Fruit fly (Drosophila melanogaster): ENCODE results near the gene CG34241.

Gene CG34241

dm6 chr3L:12124975-12125374 lies 2.8 kb upstream of the CG34241 start, which contains the start of gene yps:
Gene yps (minus strand): TSS chr3L:12125150.
- TF ChIP-seq Myc (optimal IDR thresholded peaks at IDR 0.05) (no peak), Sin3A (optimal IDR thresholded peaks at IDR 0.05) (no peak), insv (optimal IDR thresholded peaks at IDR 0.05) (no peak), h (optimal IDR thresholded peaks at IDR 0.05) (no peak), ttk (optimal IDR thresholded peaks at IDR 0.05) (no peak), psq (optimal IDR thresholded peaks at IDR 0.05) (no peak)

dm6 chr3L:12129111-12129510 lies 1.3 kb downstream of the CG34241 start, which contains the start of gene Lsp2:
Gene Lsp2 (plus strand): TSS chr3L:12129393.
- TF ChIP-seq insv (optimal IDR thresholded peaks at IDR 0.05) (no peak), h (optimal IDR thresholded peaks at IDR 0.05) (no peak), Myc (optimal IDR thresholded peaks at IDR 0.05) (no peak), psq (optimal IDR thresholded peaks at IDR 0.05) (no peak), Sin3A (optimal IDR thresholded peaks at IDR 0.05) (no peak), ttk (optimal IDR thresholded peaks at IDR 0.05) (no peak)

- TF ChIP-seq Sin3A (optimal IDR thresholded peaks at IDR 0.05) (no peak), ttk (optimal IDR thresholded peaks at IDR 0.05) (no peak), Myc (optimal IDR thresholded peaks at IDR 0.05) (no peak), h (optimal IDR thresholded peaks at IDR 0.05) (no peak), insv (optimal IDR thresholded peaks at IDR 0.05) (no peak), psq (optimal IDR thresholded peaks at IDR 0.05) (no peak)
Measured at dm6 chr3L:12131918-12132317, 4.1 kb downstream of the CG34241 start, which contains the start of gene DEF8. Gene DEF8 (plus strand): TSS chr3L:12132146.

- TF ChIP-seq Myc (optimal IDR thresholded peaks at IDR 0.05): no peak
- no peak for TF ChIP-seq psq (optimal IDR thresholded peaks at IDR 0.05)
- TF ChIP-seq Sin3A (optimal IDR thresholded peaks at IDR 0.05): no peak
- no peak for TF ChIP-seq ttk (optimal IDR thresholded peaks at IDR 0.05)
- no peak for TF ChIP-seq insv (optimal IDR thresholded peaks at IDR 0.05)
- no peak for TF ChIP-seq h (optimal IDR thresholded peaks at IDR 0.05)
Measured at dm6 chr3L:12136630-12137029, 8.9 kb downstream of the CG34241 start, which contains the start of the genes CG5645 and Atg12. Gene CG5645 (minus strand): TSS chr3L:12136706. Gene Atg12 (plus strand): TSS chr3L:12136967.

- no peak for TF ChIP-seq insv (optimal IDR thresholded peaks at IDR 0.05)
- TF ChIP-seq psq (optimal IDR thresholded peaks at IDR 0.05): no peak
- TF ChIP-seq h (optimal IDR thresholded peaks at IDR 0.05): no peak
- TF ChIP-seq Sin3A (optimal IDR thresholded peaks at IDR 0.05): no peak
- TF ChIP-seq Myc (optimal IDR thresholded peaks at IDR 0.05): no peak
- TF ChIP-seq ttk (optimal IDR thresholded peaks at IDR 0.05): no peak
Measured at dm6 chr3L:12138113-12138899, 10.5 kb downstream of the CG34241 start, which contains the start of the genes ND-SGDH and RhoGAP68F. Gene ND-SGDH (minus strand): TSS chr3L:12138584. Gene RhoGAP68F (plus strand): TSS chr3L:12138868.

dm6 chr3L:12139232-12139698 lies 11.5 kb downstream of the CG34241 start:
- TF ChIP-seq Myc (optimal IDR thresholded peaks at IDR 0.05): no peak
- TF ChIP-seq insv (optimal IDR thresholded peaks at IDR 0.05): no peak
- TF ChIP-seq Sin3A (optimal IDR thresholded peaks at IDR 0.05): no peak
- TF ChIP-seq psq (optimal IDR thresholded peaks at IDR 0.05): no peak
- TF ChIP-seq h (optimal IDR thresholded peaks at IDR 0.05): no peak
- no peak for TF ChIP-seq ttk (optimal IDR thresholded peaks at IDR 0.05)

- TF ChIP-seq Myc (optimal IDR thresholded peaks at IDR 0.05) (no peak), psq (optimal IDR thresholded peaks at IDR 0.05) (no peak), ttk (optimal IDR thresholded peaks at IDR 0.05) (no peak), Sin3A (optimal IDR thresholded peaks at IDR 0.05) (no peak), h (optimal IDR thresholded peaks at IDR 0.05) (no peak), insv (optimal IDR thresholded peaks at IDR 0.05) (no peak)
Measured at dm6 chr3L:12145709-12146694, 18.2 kb downstream of the CG34241 start, which contains the start of the genes eIF3l and Nrx-IV. Gene eIF3l (minus strand): TSS chr3L:12146097. Gene Nrx-IV (plus strand): TSS chr3L:12146519.

- TF ChIP-seq insv (optimal IDR thresholded peaks at IDR 0.05): no peak
- no peak for TF ChIP-seq psq (optimal IDR thresholded peaks at IDR 0.05)
- no peak for TF ChIP-seq Sin3A (optimal IDR thresholded peaks at IDR 0.05)
- TF ChIP-seq h (optimal IDR thresholded peaks at IDR 0.05): no peak
- no peak for TF ChIP-seq ttk (optimal IDR thresholded peaks at IDR 0.05)
- no peak for TF ChIP-seq Myc (optimal IDR thresholded peaks at IDR 0.05)
Measured at dm6 chr3L:12146970-12147369, 19.2 kb downstream of the CG34241 start.

- TF ChIP-seq Sin3A (optimal IDR thresholded peaks at IDR 0.05) (no peak), ttk (optimal IDR thresholded peaks at IDR 0.05) (no peak), h (optimal IDR thresholded peaks at IDR 0.05) (no peak), Myc (optimal IDR thresholded peaks at IDR 0.05) (no peak), insv (optimal IDR thresholded peaks at IDR 0.05) (no peak), psq (optimal IDR thresholded peaks at IDR 0.05) (no peak)
Measured at dm6 chr3L:12149024-12149423, 21.2 kb downstream of the CG34241 start, which contains the start of gene CG32099. Gene CG32099 (plus strand): TSS chr3L:12149273.

dm6 chr3L:12162156-12162682 lies 34.4 kb downstream of the CG34241 start:
- TF ChIP-seq ttk (optimal IDR thresholded peaks at IDR 0.05): no peak
- TF ChIP-seq Myc (optimal IDR thresholded peaks at IDR 0.05): no peak
- TF ChIP-seq h (optimal IDR thresholded peaks at IDR 0.05): no peak
- TF ChIP-seq psq (optimal IDR thresholded peaks at IDR 0.05): no peak
- no peak for TF ChIP-seq Sin3A (optimal IDR thresholded peaks at IDR 0.05)
- TF ChIP-seq insv (optimal IDR thresholded peaks at IDR 0.05): no peak

dm6 chr3L:12163082-12163481 lies 35.3 kb downstream of the CG34241 start:
- no peak for TF ChIP-seq psq (optimal IDR thresholded peaks at IDR 0.05)
- TF ChIP-seq h (optimal IDR thresholded peaks at IDR 0.05): no peak
- TF ChIP-seq insv (optimal IDR thresholded peaks at IDR 0.05): no peak
- TF ChIP-seq Sin3A (optimal IDR thresholded peaks at IDR 0.05): no peak
- no peak for TF ChIP-seq ttk (optimal IDR thresholded peaks at IDR 0.05)
- TF ChIP-seq Myc (optimal IDR thresholded peaks at IDR 0.05): no peak

Data from Kc167 (cell line).